Fruit fly (Drosophila melanogaster): ENCODE results near the gene Mi-2.
A peak's percentile ranks its signal among the peaks of the same experiment; 100 is the strongest.

The Mi-2 gene

DNA sequence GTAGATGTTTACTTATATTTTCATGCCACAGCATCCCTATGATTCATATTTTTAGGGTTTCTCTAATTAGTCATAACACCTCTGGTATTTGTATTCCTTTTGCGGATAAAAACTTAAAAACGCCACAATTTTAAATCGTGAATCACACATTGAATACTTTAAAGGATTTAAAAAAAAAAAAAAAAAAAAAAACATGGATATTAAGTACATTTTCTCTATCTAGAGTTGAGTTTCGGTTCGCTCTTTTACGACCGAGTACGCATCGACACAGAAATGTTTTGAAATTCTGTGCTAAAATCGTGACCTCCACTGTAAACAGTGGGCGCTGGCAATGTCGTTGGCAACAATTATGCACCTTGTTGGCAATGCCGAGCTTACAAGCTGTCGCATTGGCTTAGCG is 4.6 kb downstream of the Mi-2 start (continued):
- TF ChIP-seq nom (GFP tag; optimal IDR thresholded peaks at IDR 0.05) (no peak), Nf-YA (GFP tag; IDR thresholded peaks at IDR 0.05) (no peak), Elba2 (GFP tag; optimal IDR thresholded peaks at IDR 0.05) (no peak), dmrt11E (tag; optimal IDR thresholded peaks at IDR 0.05) (no peak), CG6272 (GFP tag; IDR thresholded peaks at IDR 0.05) (no peak), jigr1 (GFP tag; IDR thresholded peaks at IDR 0.05) (no peak), CG12659 (GFP tag; optimal IDR thresholded peaks at IDR 0.05) (no peak), CHES-1-like (GFP tag; optimal IDR thresholded peaks at IDR 0.05) (peak; percentile 26), CG8281 (tag; optimal IDR thresholded peaks at IDR 0.05) (no peak), dm (GFP tag; optimal IDR thresholded peaks at IDR 0.05) (no peak), CG1602 (GFP tag; optimal IDR thresholded peaks at IDR 0.05) (no peak), CG10543 (GFP tag; optimal IDR thresholded peaks at IDR 0.05) (no peak), CG10959 (GFP tag; IDR thresholded peaks at IDR 0.05) (no peak), CG8944 (GFP tag; optimal IDR thresholded peaks at IDR 0.05) (no peak), Lpt (GFP tag; optimal IDR thresholded peaks at IDR 0.05) (no peak), pros (GFP tag; optimal IDR thresholded peaks at IDR 0.05) (no peak), CG11696 (GFP tag; IDR thresholded peaks at IDR 0.05) (peak; percentile 81), sd (tag; optimal IDR thresholded peaks at IDR 0.05) (no peak), onecut (GFP tag; IDR thresholded peaks at IDR 0.05) (no peak), CG5953 (GFP tag; IDR thresholded peaks at IDR 0.05) (no peak), Tbp (GFP tag; optimal IDR thresholded peaks at IDR 0.05) (no peak), Hand (GFP tag; optimal IDR thresholded peaks at IDR 0.05) (no peak), CG7928 (GFP tag; optimal IDR thresholded peaks at IDR 0.05) (no peak), Ravus (GFP tag; IDR thresholded peaks at IDR 0.05) (no peak), aop (GFP tag; IDR thresholded peaks at IDR 0.05) (no peak), CG17385 (GFP tag; optimal IDR thresholded peaks at IDR 0.05) (no peak), CrebB (tag; optimal IDR thresholded peaks at IDR 0.05) (no peak), CG4424 (GFP tag; optimal IDR thresholded peaks at IDR 0.05) (no peak), ssp (GFP tag; IDR thresholded peaks at IDR 0.05) (no peak), scrt (GFP tag; optimal IDR thresholded peaks at IDR 0.05) (no peak), CG14965 (GFP tag; optimal IDR thresholded peaks at IDR 0.05; ENCODE audit: borderline replicate concordance) (no peak), ranshi (GFP tag; IDR thresholded peaks at IDR 0.05) (0 out of 2 replicates have a peak, but pooled peaks have one; percentile 20), CG33213 (GFP tag; optimal IDR thresholded peaks at IDR 0.05) (no peak), CG34376 (GFP tag; optimal IDR thresholded peaks at IDR 0.05) (no peak), CG15514 (GFP tag; optimal IDR thresholded peaks at IDR 0.05) (no peak), grn (GFP tag; optimal IDR thresholded peaks at IDR 0.05) (no peak), ash1 (GFP tag; optimal IDR thresholded peaks at IDR 0.05) (no peak), YL-1 (GFP tag; optimal IDR thresholded peaks at IDR 0.05) (no peak), CG18599 (GFP tag; optimal IDR thresholded peaks at IDR 0.05) (no peak), CG18476 (GFP tag; optimal IDR thresholded peaks at IDR 0.05) (no peak), jumu (GFP tag; optimal IDR thresholded peaks at IDR 0.05) (no peak), Sry-β (GFP tag; optimal IDR thresholded peaks at IDR 0.05) (no peak), da (GFP tag; optimal IDR thresholded peaks at IDR 0.05) (no peak), CG8388 (GFP tag; optimal IDR thresholded peaks at IDR 0.05) (no peak), CG30403 (GFP tag; optimal IDR thresholded peaks at IDR 0.05) (peak; percentile 28), CG4328 (GFP tag; optimal IDR thresholded peaks at IDR 0.05) (no peak), gt (GFP tag; IDR thresholded peaks at IDR 0.05) (no peak), CG8359 (GFP tag; optimal IDR thresholded peaks at IDR 0.05; ENCODE audit: borderline replicate concordance) (no peak), CG8478 (optimal IDR thresholded peaks at IDR 0.05) (no peak), HmgZ (tag; optimal IDR thresholded peaks at IDR 0.05) (no peak), shn (GFP tag; optimal IDR thresholded peaks at IDR 0.05) (no peak), CG7987 (GFP tag; optimal IDR thresholded peaks at IDR 0.05) (no peak)

Data from whole organism, embryonic.